Worm (Caenorhabditis elegans) whole organism, L2 larva: Measurements from ENCODE around the gene srz-101.

Experiments used
- aly-2 ChIP-seq: fragments of 150-350 bp; optimal IDR thresholded peaks from 2 replicates; lab custom pipeline; 2014; ENCODE audit warnings: missing biosample characterization, missing genetic modification characterization
- ceh-16 ChIP-seq: fragments of 150-350 bp; optimal IDR thresholded peaks from 2 replicates; lab custom pipeline; 2014; ENCODE audit warnings: missing biosample characterization, missing genetic modification characterization

- no peak for TF ChIP-seq aly-2 (tag; lab: Kevin White, UChicago)
- TF ChIP-seq ceh-16 (tag; lab: Kevin White, UChicago) = no peak
Observed at ce11 chrV:16685725-16686124, 8.9 kb upstream of the srz-101 start, which contains the start of gene srw-43.
